Fruit fly (Drosophila melanogaster): ENCODE measurements around the gene CG32176.

DNA sequence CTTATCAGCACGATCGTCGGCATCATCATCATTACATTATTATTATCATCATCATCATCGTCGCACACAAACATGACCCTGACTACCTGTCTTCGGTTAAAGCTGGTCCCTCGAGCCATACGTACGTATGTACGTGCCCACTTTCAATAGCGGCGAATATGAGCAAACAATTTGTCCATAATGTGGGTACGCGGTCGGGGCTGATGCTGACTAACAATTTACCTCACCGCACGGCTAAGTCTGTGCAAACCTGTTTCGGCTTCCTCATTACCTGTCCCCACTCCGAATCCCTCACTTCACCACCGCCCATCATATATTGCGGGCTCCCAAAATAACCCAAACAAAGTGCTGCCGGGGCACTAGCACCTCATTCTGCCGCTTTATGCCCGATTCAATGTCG lies 3.3 kb upstream of the CG32176 start:
- TF ChIP-seq sage (GFP tag; optimal IDR thresholded peaks at IDR 0.05) (no peak), psq (GFP tag; optimal IDR thresholded peaks at IDR 0.05) (no peak), dsf (GFP tag; optimal IDR thresholded peaks at IDR 0.05; ENCODE audit: borderline replicate concordance) (no peak), fru (GFP tag; optimal IDR thresholded peaks at IDR 0.05) (no peak), ey (GFP tag; optimal IDR thresholded peaks at IDR 0.05) (no peak), h (GFP tag; optimal IDR thresholded peaks at IDR 0.05) (peak; percentile 1), Mio (GFP tag; optimal IDR thresholded peaks at IDR 0.05) (no peak), Jra (GFP tag; optimal IDR thresholded peaks at IDR 0.05) (peak; percentile 48)

Measured in whole organism, wandering third instar larva.